Worm (Caenorhabditis elegans) whole organism, mixed stage, embryonic: ENCODE results near the gene C04C11.1.

ENCODE experiments used
- M03D4.4 ChIP-seq: sonication (generic microtip); optimal IDR thresholded peaks from 2 replicates; lab custom pipeline; 2017; ENCODE audit warnings: mild to moderate bottlenecking, missing genetic modification characterization, missing compliant biosample characterization
- bed-3 ChIP-seq: fragments of 200-800 bp; sonication (Bioruptor generic); optimal IDR thresholded peaks from 3 replicates; lab custom pipeline; 2018; ENCODE audit warnings: mild to moderate bottlenecking, missing genetic modification characterization, moderate library complexity, missing compliant biosample characterization
- blmp-1 ChIP-seq: fragments of 150-350 bp; optimal IDR thresholded peaks from 2 replicates; lab custom pipeline; 2014; ENCODE audit warnings: missing biosample characterization, missing genetic modification characterization
- ceh-39 ChIP-seq: fragments of 150-350 bp; optimal IDR thresholded peaks from 2 replicates; lab custom pipeline; 2014; ENCODE audit warnings: missing biosample characterization, missing genetic modification characterization
- ceh-43 ChIP-seq: fragments of 200-800 bp; sonication (Bioruptor generic); optimal IDR thresholded peaks from 2 replicates; lab custom pipeline; 2018; ENCODE audit warnings: mild to moderate bottlenecking, missing genetic modification characterization, moderate library complexity, missing compliant biosample characterization
- ceh-83 ChIP-seq: fragments of 200-800 bp; sonication (Bioruptor generic); optimal IDR thresholded peaks from 2 replicates; lab custom pipeline; 2018; ENCODE audit warnings: mild to moderate bottlenecking, missing genetic modification characterization, missing compliant biosample characterization
- ces-1 ChIP-seq: fragments of 150-350 bp; optimal IDR thresholded peaks from 2 replicates; lab custom pipeline; 2014; ENCODE audit warnings: missing biosample characterization, missing genetic modification reagents, missing genetic modification characterization
- cnd-1 ChIP-seq: fragments of 200-800 bp; sonication (Bioruptor generic); optimal IDR thresholded peaks from 2 replicates; lab custom pipeline; 2018; ENCODE audit warnings: mild to moderate bottlenecking, missing genetic modification characterization, missing compliant biosample characterization
- drap-1 ChIP-seq: fragments of 200-800 bp; sonication (Bioruptor generic); optimal IDR thresholded peaks from 3 replicates; lab custom pipeline; 2018; ENCODE audit warnings: mild to moderate bottlenecking, missing genetic modification characterization, missing compliant biosample characterization
- elt-1 ChIP-seq: sonication (generic microtip); optimal IDR thresholded peaks from 2 replicates; lab custom pipeline; 2017; ENCODE audit warnings: missing genetic modification characterization, mild to moderate bottlenecking, missing compliant biosample characterization, antibody characterized with exemption, moderate library complexity, borderline replicate concordance; ENCODE audit not compliant: insufficient read depth
- elt-3 ChIP-seq: fragments of 150-350 bp; optimal IDR thresholded peaks from 2 replicates; lab custom pipeline; 2014; ENCODE audit warnings: missing biosample characterization, missing genetic modification characterization
- flh-1 ChIP-seq: fragments of 200-800 bp; sonication (Bioruptor generic); optimal IDR thresholded peaks from 2 replicates; lab custom pipeline; 2018; ENCODE audit warnings: mild to moderate bottlenecking, missing genetic modification characterization, moderate library complexity, missing compliant biosample characterization
- ham-2 ChIP-seq: fragments of 200-800 bp; sonication (Bioruptor generic); optimal IDR thresholded peaks from 2 replicates; lab custom pipeline; 2018; ENCODE audit warnings: mild to moderate bottlenecking, missing genetic modification characterization, missing compliant biosample characterization
- hlh-1 ChIP-seq: fragments of 150-350 bp; optimal IDR thresholded peaks from 2 replicates; lab custom pipeline; 2014; ENCODE audit warnings: missing biosample characterization, missing genetic modification reagents, missing genetic modification characterization
- lin-13 ChIP-seq: fragments of 150-350 bp; optimal IDR thresholded peaks from 2 replicates; lab custom pipeline; 2014; ENCODE audit warnings: missing biosample characterization, missing genetic modification characterization
- lin-32 ChIP-seq: fragments of 200-800 bp; sonication (Bioruptor generic); optimal IDR thresholded peaks from 2 replicates; lab custom pipeline; 2018; ENCODE audit warnings: mild to moderate bottlenecking, missing genetic modification characterization, missing compliant biosample characterization
- lsy-2 ChIP-seq: fragments of 150-350 bp; optimal IDR thresholded peaks from 2 replicates; lab custom pipeline; 2014; ENCODE audit warnings: missing biosample characterization, missing genetic modification characterization
- mab-5 ChIP-seq: fragments of 150-350 bp; optimal IDR thresholded peaks from 2 replicates; lab custom pipeline; 2014; ENCODE audit warnings: missing biosample characterization, missing genetic modification characterization
- mep-1 ChIP-seq: fragments of 150-350 bp; optimal IDR thresholded peaks from 2 replicates; lab custom pipeline; 2017; ENCODE audit warnings: missing biosample characterization, missing genetic modification reagents, missing genetic modification characterization, inconsistent platforms
- mls-2 ChIP-seq: sonication (generic microtip); optimal IDR thresholded peaks from 2 replicates; lab custom pipeline; 2016; ENCODE audit warnings: mild to moderate bottlenecking, missing genetic modification characterization, moderate library complexity, missing compliant biosample characterization
- nhr-12 ChIP-seq: fragments of 150-350 bp; optimal IDR thresholded peaks from 2 replicates; lab custom pipeline; 2014; ENCODE audit warnings: missing biosample characterization, missing genetic modification characterization
- nhr-2 ChIP-seq: fragments of 150-350 bp; optimal IDR thresholded peaks from 2 replicates; lab custom pipeline; 2014; ENCODE audit warnings: missing biosample characterization, missing genetic modification characterization
- nhr-237 ChIP-seq: fragments of 150-350 bp; optimal IDR thresholded peaks from 2 replicates; lab custom pipeline; 2014; ENCODE audit warnings: missing biosample characterization, missing genetic modification characterization
- nhr-28 ChIP-seq: fragments of 150-350 bp; optimal IDR thresholded peaks from 2 replicates; lab custom pipeline; 2014; ENCODE audit warnings: missing biosample characterization, missing genetic modification characterization
- nhr-76 ChIP-seq: sonication (generic microtip); optimal IDR thresholded peaks from 2 replicates; lab custom pipeline; 2017; ENCODE audit warnings: missing biosample characterization, missing genetic modification characterization
- pha-4 ChIP-seq: fragments of 150-350 bp; optimal IDR thresholded peaks from 2 replicates; lab custom pipeline; 2018; ENCODE audit warnings: missing biosample characterization, missing genetic modification reagents, missing genetic modification characterization
- sem-2 ChIP-seq: fragments of 200-800 bp; sonication (Bioruptor generic); optimal IDR thresholded peaks from 2 replicates; lab custom pipeline; 2018; ENCODE audit warnings: mild to moderate bottlenecking, missing genetic modification characterization, missing compliant biosample characterization
- snpc-4 ChIP-seq: fragments of 150-350 bp; optimal IDR thresholded peaks from 2 replicates; lab custom pipeline; 2014; ENCODE audit warnings: missing biosample characterization, missing genetic modification characterization
- tbx-8 ChIP-seq: fragments of 200-800 bp; sonication (Bioruptor generic); optimal IDR thresholded peaks from 2 replicates; lab custom pipeline; 2018; ENCODE audit warnings: mild to moderate bottlenecking, missing genetic modification characterization, moderate library complexity, missing compliant biosample characterization
- unc-120 ChIP-seq: sonication (generic microtip); optimal IDR thresholded peaks from 2 replicates; lab custom pipeline; 2017; ENCODE audit warnings: missing genetic modification characterization, missing compliant biosample characterization; ENCODE audit not compliant: poor library complexity, severe bottlenecking
- unc-39 ChIP-seq: fragments of 150-350 bp; optimal IDR thresholded peaks from 2 replicates; lab custom pipeline; 2014; ENCODE audit warnings: missing biosample characterization, missing genetic modification characterization
- zip-8 ChIP-seq: fragments of 150-350 bp; optimal IDR thresholded peaks from 2 replicates; lab custom pipeline; 2014; ENCODE audit warnings: missing biosample characterization, missing genetic modification characterization
- ztf-11 ChIP-seq: fragments of 150-350 bp; optimal IDR thresholded peaks from 2 replicates; lab custom pipeline; 2014; ENCODE audit warnings: missing biosample characterization, missing genetic modification characterization

The C04C11.1 gene

ce11 chrX:14002739-14003138, 17.7 kb upstream of the C04C11.1 start:
- TF ChIP-seq ces-1 (no peak), hlh-1 (tag; lab: Kevin White, UChicago) (no peak), elt-1 (tag; lab: Kevin White, UChicago) (no peak), zip-8 (tag; lab: Kevin White, UChicago) (no peak), tbx-8 (no peak), nhr-76 (tag; lab: Kevin White, UChicago) (no peak), nhr-12 (tag; lab: Kevin White, UChicago) (no peak), sem-2 (GFP tag; lab: Kevin White, UChicago) (no peak), unc-39 (tag; lab: Kevin White, UChicago) (no peak), pha-4 (tag; lab: Kevin White, UChicago) (no peak), lsy-2 (tag; lab: Kevin White, UChicago) (no peak), cnd-1 (no peak), nhr-2 (tag; lab: Kevin White, UChicago) (no peak), lin-13 (tag; lab: Kevin White, UChicago) (no peak)

ce11 chrX:14003538-14003937, 16.9 kb upstream of the C04C11.1 start:
- TF ChIP-seq blmp-1 (tag; lab: Kevin White, UChicago) (no peak), ham-2 (GFP tag; lab: Kevin White, UChicago) (no peak), tbx-8 (no peak), drap-1 (GFP tag; lab: Kevin White, UChicago) (no peak), nhr-28 (no peak)

DNA sequence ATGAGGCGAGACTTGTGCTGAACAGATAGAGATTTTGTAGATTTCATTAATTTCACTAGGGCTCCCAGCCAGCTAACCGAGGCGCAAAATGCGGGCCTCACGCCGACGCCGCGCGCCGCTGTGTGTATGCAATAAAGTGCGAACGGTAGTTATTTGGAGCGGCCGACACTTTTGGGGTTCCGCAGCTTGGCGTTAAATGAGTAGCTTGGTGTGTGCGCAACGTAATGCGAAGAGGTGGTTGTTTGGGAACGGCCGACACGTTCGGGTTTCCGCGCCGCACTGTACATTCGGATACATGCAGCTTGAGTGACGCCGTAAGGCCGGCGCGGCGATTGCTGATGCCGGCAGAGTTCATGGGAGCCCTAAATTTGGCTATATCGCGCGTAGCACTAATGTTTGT, 12.3 kb upstream of the C04C11.1 start:
- no peak for TF ChIP-seq nhr-28
- no peak for TF ChIP-seq hlh-1 (tag; lab: Kevin White, UChicago)

ce11 chrX:14012417-14012816, 8.0 kb upstream of the C04C11.1 start, which contains the start of gene tbc-19:
Gene tbc-19, minus strand, starts transcription at chrX:14012517.
- no peak for TF ChIP-seq lin-13 (tag; lab: Kevin White, UChicago)
- no peak for TF ChIP-seq M03D4.4 (tag; lab: Kevin White, UChicago)
- TF ChIP-seq ztf-11 (tag; lab: Kevin White, UChicago) = no peak
- no peak for TF ChIP-seq ham-2 (GFP tag; lab: Kevin White, UChicago)
- no peak for TF ChIP-seq mab-5 (tag; lab: Kevin White, UChicago)
- no peak for TF ChIP-seq nhr-12 (tag; lab: Kevin White, UChicago)

DNA sequence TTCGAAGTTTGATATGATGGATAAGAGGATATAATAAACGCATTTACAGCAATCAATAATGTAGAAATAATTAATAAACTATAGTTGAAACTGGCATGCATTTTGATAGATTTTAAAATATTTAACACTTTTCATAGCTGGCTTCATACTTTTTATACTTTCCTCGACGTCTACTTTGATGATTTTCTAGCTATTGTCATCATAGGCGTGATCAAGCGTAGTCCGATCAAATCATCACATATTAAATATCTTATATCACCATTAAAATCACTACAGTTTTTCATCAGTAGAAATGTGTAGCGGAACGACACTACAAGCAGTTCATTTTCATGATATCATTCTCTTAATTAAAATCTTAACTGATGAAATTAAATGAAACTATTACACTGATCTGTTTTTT, 5.0 kb upstream of the C04C11.1 start, which contains the start of gene C04C11.25:
Gene C04C11.25 (minus strand): TSS at position 101 of the 400 bp plus-strand sequence.
- TF ChIP-seq snpc-4 (tag; lab: Kevin White, UChicago) = no peak
- TF ChIP-seq mep-1 (tag; lab: Kevin White, UChicago) = no peak
- no peak for TF ChIP-seq sem-2 (GFP tag; lab: Kevin White, UChicago)
- no peak for TF ChIP-seq lin-32 (GFP tag; lab: Kevin White, UChicago)
- TF ChIP-seq mab-5 (tag; lab: Kevin White, UChicago) = no peak
- no peak for TF ChIP-seq ceh-43 (GFP tag; lab: Kevin White, UChicago)
- TF ChIP-seq nhr-76 (tag; lab: Kevin White, UChicago) = no peak
- no peak for TF ChIP-seq ces-1
- no peak for TF ChIP-seq lin-13 (tag; lab: Kevin White, UChicago)
- no peak for TF ChIP-seq nhr-237 (tag; lab: Kevin White, UChicago)
- no peak for TF ChIP-seq lsy-2 (tag; lab: Kevin White, UChicago)
- TF ChIP-seq ceh-39 = no peak
- TF ChIP-seq nhr-2 (tag; lab: Kevin White, UChicago) = no peak

ce11 chrX:14015808-14016207, 4.6 kb upstream of the C04C11.1 start:
- TF ChIP-seq pha-4 (tag; lab: Kevin White, UChicago) = peak; percentile 64
- peak; percentile 48 for TF ChIP-seq nhr-12 (tag; lab: Kevin White, UChicago)
- peak; percentile 78 for TF ChIP-seq ceh-43 (GFP tag; lab: Kevin White, UChicago)
- TF ChIP-seq sem-2 (GFP tag; lab: Kevin White, UChicago) = peak; percentile 66
- TF ChIP-seq hlh-1 (tag; lab: Kevin White, UChicago) = peak; percentile 27
- TF ChIP-seq mep-1 (tag; lab: Kevin White, UChicago) = peak; percentile 78
- TF ChIP-seq ces-1 = peak; percentile 62
- TF ChIP-seq mab-5 (tag; lab: Kevin White, UChicago) = peak; percentile 47
- no peak for TF ChIP-seq elt-3 (tag; lab: Kevin White, UChicago)
- no peak for TF ChIP-seq nhr-2 (tag; lab: Kevin White, UChicago)
- no peak for TF ChIP-seq unc-39 (tag; lab: Kevin White, UChicago)
- peak; percentile 23 for TF ChIP-seq tbx-8
- TF ChIP-seq ceh-39 = no peak
- peak; percentile 40 for TF ChIP-seq nhr-28
- peak; percentile 88 for TF ChIP-seq mls-2
- TF ChIP-seq lin-32 (GFP tag; lab: Kevin White, UChicago) = peak; percentile 61
- TF ChIP-seq ceh-83 (GFP tag; lab: Kevin White, UChicago) = peak; percentile 85
- TF ChIP-seq elt-1 (tag; lab: Kevin White, UChicago) = no peak
- TF ChIP-seq cnd-1 = peak; percentile 81
- TF ChIP-seq nhr-237 (tag; lab: Kevin White, UChicago) = peak; percentile 20
- no peak for TF ChIP-seq snpc-4 (tag; lab: Kevin White, UChicago)
- no peak for TF ChIP-seq nhr-76 (tag; lab: Kevin White, UChicago)
- peak; percentile 87 for TF ChIP-seq M03D4.4 (tag; lab: Kevin White, UChicago)
- no peak for TF ChIP-seq lin-13 (tag; lab: Kevin White, UChicago)
- no peak for TF ChIP-seq ztf-11 (tag; lab: Kevin White, UChicago)
- TF ChIP-seq drap-1 (GFP tag; lab: Kevin White, UChicago) = peak; percentile 91
- peak; percentile 79 for TF ChIP-seq bed-3
- TF ChIP-seq ham-2 (GFP tag; lab: Kevin White, UChicago) = peak; percentile 92
- peak; percentile 66 for TF ChIP-seq flh-1 (GFP tag; lab: Kevin White, UChicago)
- peak; percentile 1 for TF ChIP-seq lsy-2 (tag; lab: Kevin White, UChicago)
- no peak for TF ChIP-seq zip-8 (tag; lab: Kevin White, UChicago)
- peak; percentile 99 for TF ChIP-seq unc-120 (tag; lab: Kevin White, UChicago)
- no peak for TF ChIP-seq blmp-1 (tag; lab: Kevin White, UChicago)
